Fruit fly (Drosophila melanogaster) whole organism, adult: ENCODE results near the gene Or67a.

Experiments used
- CG1620 ChIP-seq: fragments of 200-800 bp; sonication (Bioruptor generic); optimal IDR thresholded peaks from 2 replicates; lab custom pipeline; 2016; ENCODE audit warnings: missing biosample characterization, missing genetic modification characterization
- CG33017 ChIP-seq: fragments of 200-800 bp; sonication (Bioruptor generic); optimal IDR thresholded peaks from 2 replicates; lab custom pipeline; 2018; ENCODE audit warnings: missing biosample characterization, mild to moderate bottlenecking, missing genetic modification characterization, moderate library complexity
- Hr96 ChIP-seq: fragments of 200-800 bp; sonication (Bioruptor generic); optimal IDR thresholded peaks from 2 replicates; lab custom pipeline; 2016; ENCODE audit warnings: missing biosample characterization, missing genetic modification characterization
- toe ChIP-seq: fragments of 200-800 bp; sonication (Bioruptor generic); optimal IDR thresholded peaks from 2 replicates; lab custom pipeline; 2016; ENCODE audit warnings: missing biosample characterization, missing genetic modification characterization

DNA sequence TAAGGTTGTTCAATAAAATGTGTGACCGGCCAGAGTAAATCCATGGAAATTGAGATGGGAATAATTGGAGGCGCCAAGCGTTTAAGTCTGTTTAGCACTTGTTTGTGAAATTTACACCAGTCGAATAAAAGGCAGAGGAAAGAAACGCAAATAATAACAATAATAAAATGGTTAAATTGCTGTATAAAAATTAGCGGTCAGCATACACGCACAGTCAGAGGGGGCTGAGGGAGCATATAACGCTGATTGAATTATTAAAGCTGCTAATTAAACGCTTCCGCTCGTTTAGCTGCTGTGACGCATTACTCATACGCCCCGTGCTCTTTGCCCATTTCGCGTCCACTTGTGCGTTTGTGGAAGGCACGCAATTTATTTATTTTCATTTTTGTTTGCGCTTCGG, 38.9 kb downstream of the Or67a start:
- TF ChIP-seq Hr96 (GFP tag; lab: Kevin White, UChicago) = no peak
- no peak for TF ChIP-seq CG1620 (GFP tag; lab: Kevin White, UChicago)
- TF ChIP-seq toe = no peak
- TF ChIP-seq CG33017 (tag; lab: Kevin White, UChicago) = no peak
